Fruit fly (Drosophila melanogaster): ENCODE measurements around the gene Cip4.

- TF ChIP-seq lola (GFP tag; optimal IDR thresholded peaks at IDR 0.05): no peak
- TF ChIP-seq CrebA (GFP tag; optimal IDR thresholded peaks at IDR 0.05; ENCODE audit: borderline replicate concordance): peak; percentile 5
- peak; percentile 16 for TF ChIP-seq dmrt93B (GFP tag; optimal IDR thresholded peaks at IDR 0.05)
Observed at dm6 chr3L:4363887-4364794, at the start of gene Cip4, which contains the start of gene mRpS6.

Data from whole organism, wandering third instar larva.